Worm (Caenorhabditis elegans): Measurements from ENCODE around the gene fbxc-26.

The fbxc-26 gene

ce11 chrII:1695861-1696260 lies 1.4 kb upstream of the fbxc-26 start, which contains the start of gene F58E1.13:
F58E1.13 (minus strand) TSS chrII:1695872.
- no peak for TF ChIP-seq crh-2 (tag; optimal IDR thresholded peaks at IDR 0.05)
- no peak for TF ChIP-seq nhr-6 (tag; optimal IDR thresholded peaks at IDR 0.05)
- no peak for TF ChIP-seq alr-1 (tag; optimal IDR thresholded peaks at IDR 0.05)
- no peak for TF ChIP-seq F13H6.1 (tag; optimal IDR thresholded peaks at IDR 0.05)
- no peak for TF ChIP-seq skn-1 (tag; optimal IDR thresholded peaks at IDR 0.05)
- TF ChIP-seq mdl-1 (tag; optimal IDR thresholded peaks at IDR 0.05) = no peak
- TF ChIP-seq R02D3.7 (tag; optimal IDR thresholded peaks at IDR 0.05) = no peak
- TF ChIP-seq nhr-10 (tag; optimal IDR thresholded peaks at IDR 0.05) = no peak

- TF ChIP-seq elt-1 (tag; optimal IDR thresholded peaks at IDR 0.05) (no peak), egl-27 (tag; optimal IDR thresholded peaks at IDR 0.05) (no peak), elt-3 (tag; optimal IDR thresholded peaks at IDR 0.05) (no peak), mab-5 (tag; optimal IDR thresholded peaks at IDR 0.05) (no peak), sem-4 (tag; optimal IDR thresholded peaks at IDR 0.05) (no peak), nhr-23 (tag; optimal IDR thresholded peaks at IDR 0.05) (no peak), ceh-82 (tag; optimal IDR thresholded peaks at IDR 0.05) (no peak), R02D3.7 (tag; optimal IDR thresholded peaks at IDR 0.05) (no peak), fos-1 (tag; optimal IDR thresholded peaks at IDR 0.05) (no peak), nhr-237 (tag; optimal IDR thresholded peaks at IDR 0.05) (no peak), sma-9 (GFP tag; optimal IDR thresholded peaks at IDR 0.05) (no peak), sma-9 (tag; optimal IDR thresholded peaks at IDR 0.05) (no peak), ztf-4 (tag; optimal IDR thresholded peaks at IDR 0.05) (no peak), lsy-2 (tag; optimal IDR thresholded peaks at IDR 0.05) (no peak), nhr-21 (tag; optimal IDR thresholded peaks at IDR 0.05) (no peak)
Measured at ce11 chrII:1692827-1693226, 1.6 kb downstream of the fbxc-26 start, which contains the start of gene fbxc-21. fbxc-21 (minus strand) TSS chrII:1692927.

ce11 chrII:1691011-1691410 lies 3.4 kb downstream of the fbxc-26 start, which contains the start of gene fbxc-22:
fbxc-22 (minus strand) TSS chrII:1691111.
- TF ChIP-seq ceh-82 (tag; optimal IDR thresholded peaks at IDR 0.05) = no peak
- TF ChIP-seq lsy-2 (tag; optimal IDR thresholded peaks at IDR 0.05) = no peak
- TF ChIP-seq sma-9 (GFP tag; optimal IDR thresholded peaks at IDR 0.05) = no peak
- TF ChIP-seq sma-9 (tag; optimal IDR thresholded peaks at IDR 0.05) = no peak
- no peak for TF ChIP-seq lin-11 (tag; optimal IDR thresholded peaks at IDR 0.05)
- TF ChIP-seq zag-1 (tag; optimal IDR thresholded peaks at IDR 0.05) = no peak
- no peak for TF ChIP-seq egl-27 (tag; optimal IDR thresholded peaks at IDR 0.05)
- no peak for TF ChIP-seq lin-13 (GFP tag; optimal IDR thresholded peaks at IDR 0.05)
- no peak for TF ChIP-seq nhr-6 (tag; optimal IDR thresholded peaks at IDR 0.05)
- TF ChIP-seq nhr-129 (tag; optimal IDR thresholded peaks at IDR 0.05) = no peak
- no peak for TF ChIP-seq crh-2 (tag; optimal IDR thresholded peaks at IDR 0.05)
- no peak for TF ChIP-seq sma-3 (GFP tag; optimal IDR thresholded peaks at IDR 0.05)
- TF ChIP-seq nhr-21 (tag; optimal IDR thresholded peaks at IDR 0.05) = no peak
- no peak for TF ChIP-seq dmd-4 (tag; optimal IDR thresholded peaks at IDR 0.05)

- TF ChIP-seq lsy-2 (tag; optimal IDR thresholded peaks at IDR 0.05) (no peak), snpc-4 (tag; optimal IDR thresholded peaks at IDR 0.05) (no peak), gmeb-1 (tag; optimal IDR thresholded peaks at IDR 0.05) (no peak)
Measured at ce11 chrII:1688813-1689212, 5.6 kb downstream of the fbxc-26 start, which contains the start of the genes fbxb-18 and fbxb-19. fbxb-18 (minus strand) TSS chrII:1688913. fbxb-19 (minus strand) TSS chrII:1689181.

ce11 chrII:1683742-1684141 lies 10.7 kb downstream of the fbxc-26 start, which contains the start of gene fbxb-25:
fbxb-25 (plus strand) TSS chrII:1684042.
- no peak for TF ChIP-seq unc-39 (tag; optimal IDR thresholded peaks at IDR 0.05)
- TF ChIP-seq lin-11 (tag; optimal IDR thresholded peaks at IDR 0.05) = no peak
- no peak for TF ChIP-seq nhr-23 (tag; optimal IDR thresholded peaks at IDR 0.05)
- no peak for TF ChIP-seq crh-2 (tag; optimal IDR thresholded peaks at IDR 0.05)
- TF ChIP-seq sem-4 (tag; optimal IDR thresholded peaks at IDR 0.05) = no peak
- TF ChIP-seq Y55F3AM.14 (GFP tag; optimal IDR thresholded peaks at IDR 0.05) = no peak
- no peak for TF ChIP-seq mdl-1 (tag; optimal IDR thresholded peaks at IDR 0.05)
- TF ChIP-seq ZK546.5 (tag; optimal IDR thresholded peaks at IDR 0.05) = no peak
- no peak for TF ChIP-seq nhr-21 (tag; optimal IDR thresholded peaks at IDR 0.05)
- TF ChIP-seq unc-55 (GFP tag; optimal IDR thresholded peaks at IDR 0.05) = no peak
- TF ChIP-seq sma-9 (GFP tag; optimal IDR thresholded peaks at IDR 0.05) = no peak
- TF ChIP-seq sma-9 (tag; optimal IDR thresholded peaks at IDR 0.05) = no peak
- no peak for TF ChIP-seq R02D3.7 (tag; optimal IDR thresholded peaks at IDR 0.05)
- TF ChIP-seq unc-62 (GFP tag; optimal IDR thresholded peaks at IDR 0.05) = no peak
- TF ChIP-seq zag-1 (tag; optimal IDR thresholded peaks at IDR 0.05) = no peak
- no peak for TF ChIP-seq ztf-11 (tag; optimal IDR thresholded peaks at IDR 0.05)
- TF ChIP-seq nhr-25 (tag; optimal IDR thresholded peaks at IDR 0.05) = no peak
